Fruit fly (Drosophila melanogaster): ENCODE results near the gene mv.

mv gene

dm6 chr3L:1909000-1909399, 55.0 kb downstream of the mv start:
- TF ChIP-seq Dll (optimal IDR thresholded peaks at IDR 0.05): no peak
- TF ChIP-seq EcR (GFP tag; optimal IDR thresholded peaks at IDR 0.05): no peak
- no peak for TF ChIP-seq usp (GFP tag; optimal IDR thresholded peaks at IDR 0.05)
- TF ChIP-seq psq (optimal IDR thresholded peaks at IDR 0.05): no peak
- TF ChIP-seq CG8478 (optimal IDR thresholded peaks at IDR 0.05): no peak
- TF ChIP-seq pan (optimal IDR thresholded peaks at IDR 0.05): no peak

DNA sequence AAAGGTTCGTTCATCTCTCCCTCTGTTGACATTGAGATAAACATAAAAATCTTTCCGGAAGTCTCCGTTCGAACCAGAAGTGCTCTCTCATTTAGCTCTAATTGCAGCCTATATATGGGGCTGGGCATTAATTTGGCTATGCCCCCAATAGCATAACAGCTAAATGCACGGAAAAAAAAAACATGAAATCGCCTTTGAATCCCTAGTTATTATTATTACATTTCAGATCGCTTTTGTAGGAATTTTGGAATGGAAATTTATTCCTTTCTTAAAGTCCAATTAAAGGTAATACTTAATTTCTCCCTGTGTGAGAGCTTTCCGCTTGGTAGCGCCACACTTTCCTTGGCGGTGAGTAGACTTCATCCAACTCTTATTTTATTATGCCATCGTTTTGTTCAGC, 57.8 kb downstream of the mv start:
- no peak for TF ChIP-seq CG8478 (optimal IDR thresholded peaks at IDR 0.05)
- no peak for TF ChIP-seq psq (optimal IDR thresholded peaks at IDR 0.05)
- TF ChIP-seq Dll (optimal IDR thresholded peaks at IDR 0.05): no peak
- TF ChIP-seq pan (optimal IDR thresholded peaks at IDR 0.05): no peak
- TF ChIP-seq usp (GFP tag; optimal IDR thresholded peaks at IDR 0.05): no peak

DNA sequence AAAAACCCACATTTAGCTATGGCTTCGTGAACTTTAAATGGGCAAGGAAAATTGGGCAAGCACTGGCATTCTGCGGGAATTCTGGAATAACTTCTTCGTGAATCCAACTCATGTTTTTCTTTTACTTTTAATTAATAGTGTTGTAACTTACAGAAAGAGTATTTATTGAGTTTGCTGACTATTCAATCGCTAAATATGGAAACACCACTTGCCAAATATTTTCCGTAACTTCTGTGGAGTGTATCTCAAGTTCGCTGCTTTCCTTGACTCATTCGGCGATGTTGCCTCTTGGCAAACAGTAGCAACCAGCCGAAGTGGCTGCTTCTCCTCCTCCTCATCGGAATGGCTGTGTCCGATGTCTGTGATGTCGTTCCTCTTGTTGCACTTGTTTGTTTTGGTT, 58.7 kb downstream of the mv start:
- TF ChIP-seq CG8478 (optimal IDR thresholded peaks at IDR 0.05) (no peak), pan (optimal IDR thresholded peaks at IDR 0.05) (no peak), psq (optimal IDR thresholded peaks at IDR 0.05) (no peak), EcR (GFP tag; optimal IDR thresholded peaks at IDR 0.05) (no peak), Dll (optimal IDR thresholded peaks at IDR 0.05) (no peak), usp (GFP tag; optimal IDR thresholded peaks at IDR 0.05) (no peak)

- no peak for TF ChIP-seq usp (GFP tag; optimal IDR thresholded peaks at IDR 0.05)
- no peak for TF ChIP-seq Dll (optimal IDR thresholded peaks at IDR 0.05)
- no peak for TF ChIP-seq EcR (GFP tag; optimal IDR thresholded peaks at IDR 0.05)
- no peak for TF ChIP-seq psq (optimal IDR thresholded peaks at IDR 0.05)
Measured at dm6 chr3L:1904440-1904839, 59.5 kb downstream of the mv start.

dm6 chr3L:1900633-1901032, 63.3 kb downstream of the mv start:
- no peak for TF ChIP-seq EcR (GFP tag; optimal IDR thresholded peaks at IDR 0.05)
- TF ChIP-seq psq (optimal IDR thresholded peaks at IDR 0.05): no peak
- TF ChIP-seq CG8478 (optimal IDR thresholded peaks at IDR 0.05): no peak
- no peak for TF ChIP-seq usp (GFP tag; optimal IDR thresholded peaks at IDR 0.05)
- TF ChIP-seq Dll (optimal IDR thresholded peaks at IDR 0.05): no peak
- TF ChIP-seq pan (optimal IDR thresholded peaks at IDR 0.05): no peak
